Fruit fly (Drosophila melanogaster): ENCODE data around the gene CG31086.

The CG31086 gene

DNA sequence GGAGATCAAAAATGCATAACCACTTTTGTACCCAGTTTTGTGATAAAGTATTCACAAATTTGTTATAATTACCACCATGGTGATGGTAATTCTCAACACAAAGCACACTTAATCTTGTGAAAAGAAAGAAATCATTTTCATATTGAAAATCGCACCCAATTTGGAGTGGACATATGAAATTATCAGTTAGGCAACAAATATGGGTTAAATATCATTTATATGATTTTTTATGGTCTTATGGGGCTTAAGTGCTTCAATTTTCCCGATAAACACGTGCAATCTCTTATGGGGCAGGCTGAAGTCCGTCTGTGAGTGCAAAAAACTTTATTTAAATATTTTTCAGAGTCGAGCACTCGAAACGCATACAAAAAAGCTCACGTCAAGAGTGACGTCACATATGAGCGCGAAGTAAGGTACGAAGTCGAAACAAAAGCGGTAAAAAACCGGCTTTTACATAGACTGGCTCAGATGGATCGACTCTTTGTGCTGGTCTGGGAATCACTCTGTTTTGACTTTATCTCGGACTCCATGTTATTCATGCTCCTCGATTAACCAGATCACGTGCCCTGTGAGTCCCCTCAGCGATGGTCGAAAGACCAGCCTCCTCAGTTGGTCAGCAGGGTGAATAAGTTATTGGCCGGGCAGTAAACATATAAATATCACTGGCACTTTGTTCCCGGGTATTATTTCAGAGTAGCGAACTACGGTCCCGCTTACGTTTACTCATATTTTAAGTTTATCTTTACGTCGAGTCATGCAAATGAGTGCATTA lies 41.6 kb downstream of the CG31086 start:
- TF ChIP-seq Sin3A (optimal IDR thresholded peaks at IDR 0.05) (no peak), Myc (optimal IDR thresholded peaks at IDR 0.05) (no peak), insv (optimal IDR thresholded peaks at IDR 0.05) (no peak), psq (optimal IDR thresholded peaks at IDR 0.05) (no peak), h (optimal IDR thresholded peaks at IDR 0.05) (no peak), ttk (optimal IDR thresholded peaks at IDR 0.05) (no peak)

DNA sequence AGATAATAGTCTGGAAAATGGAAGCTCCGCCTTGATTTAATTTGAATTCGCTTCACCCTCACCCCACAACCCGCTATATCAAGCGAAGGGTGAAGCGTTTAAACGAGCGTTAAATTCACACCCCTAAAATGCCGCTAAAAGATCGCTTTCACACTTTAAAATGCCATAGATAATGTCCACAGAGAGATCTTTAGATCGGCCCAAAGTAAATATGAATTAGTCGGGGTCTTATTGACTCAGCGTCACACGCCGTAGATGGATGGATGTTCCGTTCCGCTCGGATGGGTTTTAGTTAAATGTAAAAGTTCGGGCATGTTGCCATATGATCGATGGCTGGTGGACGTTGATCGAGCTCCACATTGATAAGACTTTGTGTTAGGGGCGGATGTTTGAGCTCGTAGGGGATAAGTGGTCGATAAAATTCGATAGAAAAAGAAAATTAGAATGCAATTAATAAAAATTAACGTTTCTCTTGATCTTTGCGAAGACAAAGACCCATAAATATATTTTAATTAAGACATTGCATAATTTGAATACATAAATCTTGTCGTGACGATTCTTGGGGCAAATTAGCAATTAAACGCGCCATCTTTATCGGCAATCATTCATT lies 43.1 kb downstream of the CG31086 start:
- no peak for TF ChIP-seq h (optimal IDR thresholded peaks at IDR 0.05)
- no peak for TF ChIP-seq insv (optimal IDR thresholded peaks at IDR 0.05)

DNA sequence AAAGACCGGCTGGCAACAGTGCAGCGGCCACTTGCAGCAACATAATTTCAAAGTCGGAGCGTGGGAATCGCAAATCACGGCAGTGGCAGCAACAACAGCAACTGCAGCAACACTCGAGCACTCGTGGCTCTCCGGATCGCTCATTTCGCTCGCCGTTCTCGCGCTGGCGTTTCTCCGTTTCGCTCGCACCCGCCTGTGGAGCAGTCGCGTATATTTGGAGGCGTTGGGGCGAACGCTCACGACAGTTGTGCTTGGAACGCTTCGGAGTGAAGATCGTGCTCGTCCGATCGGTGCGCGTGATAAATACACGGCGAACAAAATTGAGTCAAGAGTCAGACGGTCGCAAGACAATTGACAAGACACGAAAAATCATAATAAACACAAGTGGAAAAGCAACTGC lies 45.0 kb downstream of the CG31086 start, which contains the start of gene CG12290:
Gene CG12290 (plus strand): TSS at position 233 of the 400 bp plus-strand sequence.
- TF ChIP-seq insv (optimal IDR thresholded peaks at IDR 0.05) (no peak), Myc (optimal IDR thresholded peaks at IDR 0.05) (no peak), Sin3A (optimal IDR thresholded peaks at IDR 0.05) (no peak), psq (optimal IDR thresholded peaks at IDR 0.05) (no peak), ttk (optimal IDR thresholded peaks at IDR 0.05) (no peak), h (optimal IDR thresholded peaks at IDR 0.05) (no peak)

DNA sequence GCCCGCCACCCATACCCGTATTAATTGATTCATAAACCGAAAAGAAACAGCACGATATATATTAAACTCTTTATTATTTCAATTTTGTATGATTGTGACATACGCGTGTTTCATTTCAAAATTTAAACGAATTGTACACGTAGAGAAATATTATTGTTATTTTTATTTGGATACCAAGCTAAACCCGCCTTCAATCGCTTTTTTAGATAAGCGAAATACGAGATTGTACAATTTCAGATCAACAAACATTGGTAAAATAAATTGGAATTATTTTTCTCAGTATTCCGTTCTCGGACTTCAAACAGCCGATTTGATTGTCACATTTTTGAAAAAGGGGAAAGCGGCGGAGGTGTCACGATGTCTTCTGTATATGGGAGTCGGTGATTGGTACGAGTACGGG lies 50.0 kb downstream of the CG31086 start:
- TF ChIP-seq ttk (optimal IDR thresholded peaks at IDR 0.05) (no peak), insv (optimal IDR thresholded peaks at IDR 0.05) (no peak), psq (optimal IDR thresholded peaks at IDR 0.05) (no peak), Myc (optimal IDR thresholded peaks at IDR 0.05) (no peak)
